Worm (Caenorhabditis elegans) whole organism, L4 larva: ENCODE results near the gene R05G9.5.

ENCODE experiments used
- D1046.2 ChIP-seq: fragments of 200-800 bp; sonication (Bioruptor generic); IDR thresholded peaks from 2 replicates; pipeline ENCODE4 v1.3.6; 2022; ENCODE audit warnings: missing genetic modification characterization, missing compliant biosample characterization
- Y75B8A.6 ChIP-seq: fragments of 200-800 bp; sonication (Bioruptor generic); IDR thresholded peaks from 2 replicates; pipeline ENCODE4 v1.3.6; 2022; ENCODE audit warnings: missing genetic modification reagents, missing genetic modification characterization, missing compliant biosample characterization
- aha-1 ChIP-seq: fragments of 150-350 bp; peaks from one replicate; lab custom pipeline; 2014; ENCODE audit warnings: missing biosample characterization, missing genetic modification characterization
- ama-1 ChIP-seq: fragments of 150-350 bp; optimal IDR thresholded peaks from 2 replicates; lab custom pipeline; 2014; ENCODE audit warnings: inconsistent platforms, mixed read lengths
- arid-1 ChIP-seq: fragments of 200-800 bp; sonication (Bioruptor generic); conservative IDR thresholded peaks from 2 replicates; pipeline ENCODE4 v1.3.6; 2022; ENCODE audit warnings: missing genetic modification reagents, missing genetic modification characterization, missing compliant biosample characterization
- ceh-20 ChIP-seq: fragments of 200-800 bp; sonication (Bioruptor generic); IDR thresholded peaks from 2 replicates; pipeline ENCODE4 v1.3.6; 2022; ENCODE audit warnings: missing genetic modification reagents, missing genetic modification characterization, missing compliant biosample characterization
- daf-16 ChIP-seq, 3 experiments: sonication (generic microtip); optimal IDR thresholded peaks; 2 replicates each; lab custom pipeline; 2016 to 2017; ENCODE audit warnings: missing genetic modification characterization in 3 of 3, missing genetic modification reagents in 3 of 3, mild to moderate bottlenecking in 2 of 3, missing compliant biosample characterization in 2 of 3, missing biosample characterization in 1 of 3, moderate library complexity in 1 of 3
- daf-8 ChIP-seq: fragments of 200-800 bp; sonication (Bioruptor generic); IDR thresholded peaks from 2 replicates; pipeline ENCODE4 v1.3.6; 2022; ENCODE audit warnings: missing genetic modification characterization, missing compliant biosample characterization
- dmd-6 ChIP-seq: fragments of 200-800 bp; sonication (Bioruptor generic); IDR thresholded peaks from 2 replicates; pipeline ENCODE4 v1.3.6; 2022; ENCODE audit warnings: missing genetic modification reagents, missing genetic modification characterization, missing compliant biosample characterization
- dmd-9 ChIP-seq: fragments of 200-800 bp; sonication (Bioruptor generic); IDR thresholded peaks from 2 replicates; pipeline ENCODE4 v1.3.6; 2022; ENCODE audit warnings: missing genetic modification reagents, missing genetic modification characterization, missing compliant biosample characterization
- dpl-1 ChIP-seq: fragments of 150-350 bp; optimal IDR thresholded peaks from 2 replicates; lab custom pipeline; 2014; ENCODE audit warnings: missing biosample characterization, missing genetic modification reagents, missing genetic modification characterization
- duxl-1 ChIP-seq: sonication (generic microtip); optimal IDR thresholded peaks from 2 replicates; lab custom pipeline; 2016; ENCODE audit warnings: mild to moderate bottlenecking, missing genetic modification characterization, moderate library complexity, missing compliant biosample characterization; ENCODE audit not compliant: poor library complexity
- dve-1 ChIP-seq: sonication (generic microtip); optimal IDR thresholded peaks from 2 replicates; lab custom pipeline; 2017; ENCODE audit warnings: antibody characterized with exemption, mild to moderate bottlenecking, missing genetic modification characterization, missing compliant biosample characterization; ENCODE audit not compliant: insufficient read depth
- egl-27 ChIP-seq: sonication (generic microtip); optimal IDR thresholded peaks from 3 replicates; lab custom pipeline; 2017; ENCODE audit warnings: missing biosample characterization, missing genetic modification reagents, missing genetic modification characterization
- fkh-10 ChIP-seq: fragments of 150-350 bp; optimal IDR thresholded peaks from 2 replicates; lab custom pipeline; 2014; ENCODE audit warnings: missing biosample characterization, missing genetic modification reagents, missing genetic modification characterization
- hif-1 ChIP-seq, 2 experiments: sonication (generic microtip); optimal IDR thresholded peaks; 2 replicates each; lab custom pipeline; 2016 to 2017; ENCODE audit warnings: missing compliant biosample characterization in 2 of 2, missing genetic modification characterization in 2 of 2, missing genetic modification reagents in 2 of 2, missing genotype in 2 of 2, mild to moderate bottlenecking in 1 of 2
- hlh-11 ChIP-seq: fragments of 200-800 bp; sonication (Bioruptor generic); optimal IDR thresholded peaks from 2 replicates; lab custom pipeline; 2018; ENCODE audit warnings: mild to moderate bottlenecking, missing genetic modification characterization, missing compliant biosample characterization
- hlh-30 ChIP-seq: sonication (generic microtip); optimal IDR thresholded peaks from 2 replicates; lab custom pipeline; 2017; ENCODE audit warnings: antibody characterized with exemption, mild to moderate bottlenecking, missing genetic modification characterization, missing compliant biosample characterization; ENCODE audit not compliant: insufficient read depth
- hmg-1.1 ChIP-seq: fragments of 200-800 bp; sonication (Bioruptor generic); IDR thresholded peaks from 2 replicates; pipeline ENCODE4 v1.3.6; 2022; ENCODE audit warnings: missing genetic modification reagents, missing genetic modification characterization, missing compliant biosample characterization
- lim-7 ChIP-seq: fragments of 200-800 bp; sonication (Bioruptor generic); IDR thresholded peaks from 2 replicates; pipeline ENCODE4 v1.3.6; 2022; ENCODE audit warnings: missing genetic modification characterization, missing compliant biosample characterization
- lin-13 ChIP-seq: fragments of 150-350 bp; optimal IDR thresholded peaks from 2 replicates; lab custom pipeline; 2014; ENCODE audit warnings: missing biosample characterization, missing genetic modification reagents, missing genetic modification characterization
- lin-38 ChIP-seq: fragments of 200-800 bp; sonication (Bioruptor generic); IDR thresholded peaks from 2 replicates; pipeline ENCODE4 v1.3.6; 2022; ENCODE audit warnings: missing genetic modification reagents, missing genetic modification characterization, missing compliant biosample characterization
- lir-3 ChIP-seq: sonication (generic microtip); optimal IDR thresholded peaks from 2 replicates; lab custom pipeline; 2016; ENCODE audit warnings: mild to moderate bottlenecking, missing genetic modification characterization, missing compliant biosample characterization
- lsy-2 ChIP-seq, 2 experiments: fragments of 150-350 bp in 1 of 2; sonication (generic microtip) in 1 of 2; optimal IDR thresholded peaks; 2 replicates each; lab custom pipeline; 2014 to 2017; ENCODE audit warnings: missing biosample characterization in 2 of 2, missing genetic modification characterization in 2 of 2
- madf-5 ChIP-seq, 2 experiments: fragments of 200-800 bp; sonication (Bioruptor generic); IDR thresholded peaks; 2 replicates each; pipeline ENCODE4 v1.3.6; 2022; ENCODE audit warnings: missing compliant biosample characterization in 2 of 2, missing genetic modification characterization in 2 of 2
- mdl-1 ChIP-seq, 2 experiments: fragments of 150-350 bp in 1 of 2; sonication (generic microtip) in 1 of 2; optimal IDR thresholded peaks; 2 replicates each; lab custom pipeline; 2014 to 2017; ENCODE audit warnings: missing biosample characterization in 2 of 2, missing genetic modification characterization in 2 of 2
- mep-1 ChIP-seq: fragments of 150-350 bp; sonication (generic microtip); optimal IDR thresholded peaks from 3 replicates; lab custom pipeline; 2014; ENCODE audit warnings: missing biosample characterization, missing genetic modification characterization
- mes-2 ChIP-seq: sonication (generic microtip); optimal IDR thresholded peaks from 2 replicates; lab custom pipeline; 2016; ENCODE audit warnings: missing genotype, mild to moderate bottlenecking, missing genetic modification characterization, missing compliant biosample characterization; ENCODE audit not compliant: poor library complexity, severe bottlenecking
- mxl-3 ChIP-seq: fragments of 200-800 bp; sonication (Bioruptor generic); optimal IDR thresholded peaks from 2 replicates; lab custom pipeline; 2018; ENCODE audit warnings: mild to moderate bottlenecking, missing genetic modification characterization, missing compliant biosample characterization
- nhr-11 ChIP-seq: fragments of 150-350 bp; optimal IDR thresholded peaks from 2 replicates; lab custom pipeline; 2014; ENCODE audit warnings: missing biosample characterization, missing genetic modification characterization
- nhr-25 ChIP-seq: sonication (generic microtip); optimal IDR thresholded peaks from 2 replicates; lab custom pipeline; 2017; ENCODE audit warnings: missing genetic modification characterization, mild to moderate bottlenecking, missing compliant biosample characterization, antibody characterized with exemption, moderate library complexity, borderline replicate concordance; ENCODE audit not compliant: insufficient read depth
- nhr-28 ChIP-seq: fragments of 150-350 bp; optimal IDR thresholded peaks from 2 replicates; lab custom pipeline; 2014; ENCODE audit warnings: missing biosample characterization, missing genetic modification characterization
- nhr-6 ChIP-seq: fragments of 150-350 bp; optimal IDR thresholded peaks from 2 replicates; lab custom pipeline; 2014; ENCODE audit warnings: missing biosample characterization, missing genetic modification characterization
- nhr-77 ChIP-seq: fragments of 150-350 bp; optimal IDR thresholded peaks from 2 replicates; lab custom pipeline; 2014; ENCODE audit warnings: missing biosample characterization, missing genetic modification characterization
- pha-4 ChIP-seq, 2 experiments: fragments of 150-350 bp in 1 of 2; fragments of 200-800 bp in 1 of 2; sonication (Bioruptor generic) in 1 of 2; IDR thresholded peaks in 1 of 2; optimal IDR thresholded peaks in 1 of 2; 2 replicates each; pipeline versions ENCODE4 v1.3.6 to Lab custom; 2014 to 2022; ENCODE audit warnings: missing genetic modification characterization in 2 of 2, missing genetic modification reagents in 2 of 2, missing biosample characterization in 1 of 2, missing compliant biosample characterization in 1 of 2
- rbr-2 ChIP-seq: sonication (generic microtip); optimal IDR thresholded peaks from 2 replicates; lab custom pipeline; 2016; ENCODE audit warnings: missing genotype, missing genetic modification characterization, missing compliant biosample characterization
- saeg-2 ChIP-seq: fragments of 200-800 bp; sonication (Bioruptor generic); IDR thresholded peaks from 2 replicates; pipeline ENCODE4 v1.3.6; 2022; ENCODE audit warnings: missing genetic modification reagents, missing genetic modification characterization, missing compliant biosample characterization
- skn-1 ChIP-seq: fragments of 150-350 bp; optimal IDR thresholded peaks from 2 replicates; lab custom pipeline; 2014; ENCODE audit warnings: missing biosample characterization, missing genetic modification characterization
- tra-1 ChIP-seq: fragments of 200-800 bp; sonication (Bioruptor generic); IDR thresholded peaks from 2 replicates; pipeline ENCODE4 v1.3.6; 2022; ENCODE audit warnings: missing genetic modification reagents, missing genetic modification characterization, missing compliant biosample characterization
- unc-130 ChIP-seq: sonication (generic microtip); optimal IDR thresholded peaks from 2 replicates; lab custom pipeline; 2016; ENCODE audit warnings: missing genetic modification reagents, missing genetic modification characterization, missing compliant biosample characterization
- zfp-2 ChIP-seq: sonication (generic microtip); optimal IDR thresholded peaks from 2 replicates; lab custom pipeline; 2016; ENCODE audit warnings: mild to moderate bottlenecking, missing genetic modification characterization, missing compliant biosample characterization
- ztf-7 ChIP-seq: fragments of 150-350 bp; optimal IDR thresholded peaks from 2 replicates; lab custom pipeline; 2014; ENCODE audit warnings: missing biosample characterization, missing genetic modification characterization

Gene R05G9.5

ce11 chrII:6491187-6491586, 8.9 kb downstream of the R05G9.5 start (continued):
- TF ChIP-seq skn-1 (tag; lab: Kevin White, UChicago) (no peak), fkh-10 (no peak), mdl-1 (tag; optimal IDR thresholded peaks at IDR 0.05; lab: Kevin White, UChicago) (no peak), saeg-2 (GFP tag; lab: Robert Waterston, UW) (no peak), lir-3 (no peak), Y75B8A.6 (GFP tag; lab: Robert Waterston, UW) (no peak)

DNA sequence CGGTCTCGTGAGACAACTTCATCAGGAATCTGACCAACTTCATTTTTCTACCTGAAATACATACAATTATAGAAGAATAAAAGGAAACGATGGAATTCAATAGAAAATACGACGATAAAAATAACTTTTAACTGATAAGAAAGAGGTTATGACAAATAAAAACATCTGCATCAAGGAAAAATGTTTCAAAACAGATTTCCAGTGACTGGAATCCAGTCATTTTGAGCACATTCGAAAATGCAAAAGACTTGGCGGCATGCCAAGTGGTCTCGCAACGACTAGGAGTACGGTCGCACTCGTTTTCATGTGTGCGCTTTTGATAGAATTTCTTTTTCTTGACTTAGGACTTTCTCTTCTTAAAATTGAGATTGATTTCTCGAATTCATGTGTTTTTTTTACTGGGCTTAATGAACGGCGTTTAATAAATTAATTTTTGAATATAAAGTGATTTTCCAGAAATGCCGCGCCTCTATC, 10.3 kb downstream of the R05G9.5 start, which contains the start of the genes snr-3 and rsp-5:
Gene snr-3 (minus strand): TSS at position 51 of the 474 bp plus-strand sequence.
Gene rsp-5 (plus strand): TSS at position 455 of the 474 bp plus-strand sequence.
- peak; percentile 23 for TF ChIP-seq unc-130 (GFP tag; lab: Kevin White, UChicago)
- TF ChIP-seq rbr-2 (tag; lab: Kevin White, UChicago): peak; percentile 36
- no peak for TF ChIP-seq mxl-3
- TF ChIP-seq hlh-30 (tag; lab: Kevin White, UChicago): peak; percentile 76
- TF ChIP-seq D1046.2 (GFP tag; lab: Robert Waterston, UW): peak; percentile 98
- TF ChIP-seq nhr-11 (tag; lab: Kevin White, UChicago): peak; percentile 30
- TF ChIP-seq arid-1 (GFP tag; lab: Robert Waterston, UW): 0 out of 2 replicates have a peak, but pooled peaks have one; percentile 50
- peak; percentile 72 for TF ChIP-seq lin-38 (GFP tag; lab: Robert Waterston, UW)
- no peak for TF ChIP-seq pha-4 (GFP tag; IDR thresholded peaks at IDR 0.05; lab: Robert Waterston, UW)
- peak; percentile 91 for TF ChIP-seq pha-4 (tag; optimal IDR thresholded peaks at IDR 0.05; lab: Kevin White, UChicago)
- TF ChIP-seq duxl-1 (tag; lab: Kevin White, UChicago): peak; percentile 24
- no peak for TF ChIP-seq lim-7 (GFP tag; lab: Robert Waterston, UW)
- TF ChIP-seq egl-27 (tag; lab: Kevin White, UChicago): no peak
- peak; percentile 47; the same call in 1 of the 2 replicates for TF ChIP-seq hmg-1.1 (GFP tag; lab: Robert Waterston, UW)
- TF ChIP-seq nhr-77: peak; percentile 77
- TF ChIP-seq daf-8 (GFP tag; lab: Robert Waterston, UW): no peak
- TF ChIP-seq hif-1 (tag; optimal IDR thresholded peaks at IDR 0.05; lab: Kevin White, UChicago): peak in 1 of 2 experiments; percentile 50
- TF ChIP-seq dpl-1: peak; percentile 81
- peak; percentile 4 for TF ChIP-seq ama-1 (lab: Kevin White, UChicago)
- TF ChIP-seq lin-13: peak; percentile 53
- no peak for TF ChIP-seq daf-16 (GFP tag; optimal IDR thresholded peaks at IDR 0.05; lab: Kevin White, UChicago)
- peak; percentile 40 for TF ChIP-seq daf-16 (tag; optimal IDR thresholded peaks at IDR 0.05; lab: Kevin White, UChicago)
- TF ChIP-seq zfp-2: peak; percentile 29
- peak; percentile 92 to 99 for TF ChIP-seq lsy-2 (tag; optimal IDR thresholded peaks at IDR 0.05; lab: Kevin White, UChicago)
- peak; percentile 73 for TF ChIP-seq dve-1 (tag; lab: Kevin White, UChicago)
- TF ChIP-seq dmd-6 (GFP tag; lab: Robert Waterston, UW): peak; percentile 29; the same call in 1 of the 2 replicates
- no peak for TF ChIP-seq dmd-9 (GFP tag; lab: Robert Waterston, UW)
- peak; percentile 95 for TF ChIP-seq aha-1
- no peak for TF ChIP-seq ceh-20 (GFP tag; lab: Robert Waterston, UW)
- TF ChIP-seq mes-2: peak; percentile 82
- TF ChIP-seq nhr-25: peak; percentile 61
- TF ChIP-seq mep-1 (tag; lab: Kevin White, UChicago): peak; percentile 76
- peak; percentile 22 for TF ChIP-seq ztf-7 (tag; lab: Kevin White, UChicago)
- peak; percentile 7 for TF ChIP-seq fkh-10
- TF ChIP-seq nhr-28 (tag; lab: Kevin White, UChicago): peak; percentile 58
- TF ChIP-seq madf-5 (GFP tag; IDR thresholded peaks at IDR 0.05; lab: Robert Waterston, UW): no peak
- peak; percentile 54 for TF ChIP-seq hlh-11
- TF ChIP-seq tra-1 (GFP tag; lab: Robert Waterston, UW): no peak
- peak; percentile 83 for TF ChIP-seq nhr-6
